Fruit fly (Drosophila melanogaster) S2 (cell line): ENCODE results near the gene sofe.

Source experiments
- CG8478 ChIP-seq: fragments of >200 bp; optimal IDR thresholded peaks from 2 replicates; lab custom pipeline; 2018
- CTCF ChIP-seq, 2 experiments: fragments of >200 bp; optimal IDR thresholded peaks; 2 replicates each; lab custom pipeline; 2018

- TF ChIP-seq CG8478, result no peak
- no peak for TF ChIP-seq CTCF (optimal IDR thresholded peaks at IDR 0.05; lab: Kevin White, UChicago)
These were observed 36.5 kb downstream of the sofe start for dm6 chrX:10820741-10821140.
